Worm (Caenorhabditis elegans) whole organism, L4 larva: ENCODE results near the gene flp-24.

Experiments
- ceh-44 ChIP-seq: fragments of 200-800 bp; sonication (Bioruptor generic); IDR thresholded peaks from 2 replicates; pipeline ENCODE4 v1.3.6; 2022; ENCODE audit warnings: missing genetic modification reagents, missing genetic modification characterization, missing compliant biosample characterization
- lin-13 ChIP-seq: fragments of 150-350 bp; optimal IDR thresholded peaks from 2 replicates; lab custom pipeline; 2014; ENCODE audit warnings: missing biosample characterization, missing genetic modification reagents, missing genetic modification characterization
- lsy-2 ChIP-seq, 2 experiments: fragments of 150-350 bp in 1 of 2; sonication (generic microtip) in 1 of 2; optimal IDR thresholded peaks; 2 replicates each; lab custom pipeline; 2014 to 2017; ENCODE audit warnings: missing biosample characterization in 2 of 2, missing genetic modification characterization in 2 of 2
- nhr-11 ChIP-seq: fragments of 150-350 bp; optimal IDR thresholded peaks from 2 replicates; lab custom pipeline; 2014; ENCODE audit warnings: missing biosample characterization, missing genetic modification characterization
- nhr-77 ChIP-seq: fragments of 150-350 bp; optimal IDR thresholded peaks from 2 replicates; lab custom pipeline; 2014; ENCODE audit warnings: missing biosample characterization, missing genetic modification characterization

DNA sequence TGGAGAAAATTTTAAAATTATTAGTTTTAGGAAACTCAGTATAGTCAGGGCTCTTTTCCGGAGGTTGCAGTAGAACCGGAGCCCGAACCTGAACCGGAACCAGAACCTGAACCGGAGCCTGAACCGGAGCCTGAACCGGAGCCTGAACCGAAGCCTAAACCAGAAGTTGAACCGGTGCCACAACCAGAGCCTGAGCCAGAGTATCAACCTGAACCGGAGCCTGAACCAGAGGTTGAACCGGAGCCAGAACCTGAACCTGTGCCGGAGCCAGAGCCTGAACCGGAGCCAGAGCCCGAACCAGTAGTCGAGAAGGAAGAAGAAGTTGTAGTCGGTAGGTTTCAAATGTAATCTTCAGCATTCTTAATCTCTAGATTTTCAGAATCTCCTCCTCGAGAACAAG, 43.6 kb downstream of the flp-24 start:
- no peak for TF ChIP-seq nhr-11
- TF ChIP-seq nhr-77 (tag; lab: Kevin White, UChicago): no peak
- no peak for TF ChIP-seq lin-13 (GFP tag; lab: Kevin White, UChicago)
- TF ChIP-seq lsy-2 (tag; optimal IDR thresholded peaks at IDR 0.05; lab: Kevin White, UChicago): no peak
- TF ChIP-seq ceh-44 (GFP tag; lab: Robert Waterston, UW): no peak
